Worm (Caenorhabditis elegans): Measurements from ENCODE around the gene ttbk-4.

Gene ttbk-4

ce11 chrIV:10053550-10053949 lies 21.4 kb downstream of the ttbk-4 start, which contains the start of gene srv-12:
Gene srv-12 (minus strand): TSS chrIV:10053650.
- TF ChIP-seq C08G9.2 (tag; optimal IDR thresholded peaks at IDR 0.05) (no peak), ceh-34 (tag; optimal IDR thresholded peaks at IDR 0.05) (no peak), npax-4 (tag; optimal IDR thresholded peaks at IDR 0.05) (no peak), elt-4 (tag; optimal IDR thresholded peaks at IDR 0.05) (no peak), ceh-6 (GFP tag; optimal IDR thresholded peaks at IDR 0.05) (no peak), ceh-22 (tag; optimal IDR thresholded peaks at IDR 0.05) (no peak), hlh-13 (GFP tag; optimal IDR thresholded peaks at IDR 0.05) (no peak)

ce11 chrIV:10051088-10051487 lies 23.8 kb downstream of the ttbk-4 start, which contains the start of gene T04B2.8:
Gene T04B2.8 (minus strand): TSS chrIV:10051188.
- TF ChIP-seq pros-1 (tag; optimal IDR thresholded peaks at IDR 0.05) (no peak), syd-9 (tag; optimal IDR thresholded peaks at IDR 0.05) (no peak), pha-4 (tag; optimal IDR thresholded peaks at IDR 0.05) (no peak), eyg-1 (tag; optimal IDR thresholded peaks at IDR 0.05) (no peak), odd-2 (tag; optimal IDR thresholded peaks at IDR 0.05) (no peak), ceh-22 (tag; optimal IDR thresholded peaks at IDR 0.05) (no peak), fax-1 (tag; optimal IDR thresholded peaks at IDR 0.05) (no peak), hlh-15 (tag; optimal IDR thresholded peaks at IDR 0.05) (no peak), lin-11 (tag; optimal IDR thresholded peaks at IDR 0.05) (no peak), C08G9.2 (tag; optimal IDR thresholded peaks at IDR 0.05) (no peak), ttx-3 (tag; optimal IDR thresholded peaks at IDR 0.05) (no peak), npax-4 (tag; optimal IDR thresholded peaks at IDR 0.05) (no peak), unc-86 (tag; optimal IDR thresholded peaks at IDR 0.05) (no peak), elt-4 (tag; optimal IDR thresholded peaks at IDR 0.05) (no peak)

DNA sequence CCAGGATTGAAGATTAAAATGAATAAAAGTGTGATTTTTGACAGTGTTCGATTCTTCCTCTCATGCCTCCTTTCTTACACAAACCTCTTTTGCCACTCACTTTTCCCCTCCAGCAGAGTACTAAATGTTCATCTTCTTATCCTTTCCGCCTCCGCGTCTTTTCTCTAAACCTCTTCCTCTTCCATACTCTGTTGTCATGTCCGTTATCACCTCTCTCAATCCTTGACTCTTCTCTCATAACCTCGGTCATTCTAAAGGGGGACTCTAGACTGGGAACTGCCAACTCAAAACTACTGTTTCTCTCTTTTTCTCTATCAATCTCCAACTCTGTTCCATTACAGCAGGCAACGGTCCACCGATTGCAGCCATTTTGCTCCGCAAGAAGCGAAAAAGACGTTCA lies 26.7 kb downstream of the ttbk-4 start:
- TF ChIP-seq ceh-19 (GFP tag; optimal IDR thresholded peaks at IDR 0.05) (no peak), fkh-10 (GFP tag; optimal IDR thresholded peaks at IDR 0.05) (no peak), hlh-13 (GFP tag; optimal IDR thresholded peaks at IDR 0.05) (no peak), K02D7.2 (tag; optimal IDR thresholded peaks at IDR 0.05) (no peak)

DNA sequence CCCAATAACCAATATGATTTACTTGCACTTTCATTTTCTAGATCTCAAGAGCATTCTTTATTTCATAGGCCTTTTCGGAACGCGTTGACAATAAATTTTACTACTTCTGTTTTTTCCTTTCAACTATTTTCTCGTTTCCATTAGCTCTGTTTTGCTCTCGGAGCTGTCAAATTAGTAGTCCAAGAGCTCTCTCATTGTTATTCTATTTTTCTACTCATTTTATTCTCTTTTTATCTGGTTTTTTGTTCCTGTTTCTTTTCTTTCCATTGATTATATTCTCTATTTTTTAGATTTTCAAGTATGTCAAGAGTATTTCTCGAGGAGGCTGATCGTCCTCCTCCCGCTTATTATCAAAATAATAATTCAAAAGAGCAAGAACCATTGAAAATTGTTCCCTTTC lies 27.8 kb downstream of the ttbk-4 start, which contains the start of gene T04B2.3:
T04B2.3 (plus strand) TSS at position 301 of the 400 bp plus-strand sequence.
- no peak for TF ChIP-seq pat-9 (tag; optimal IDR thresholded peaks at IDR 0.05)
- TF ChIP-seq ceh-48 (tag; optimal IDR thresholded peaks at IDR 0.05): no peak
- TF ChIP-seq F13H6.1 (tag; optimal IDR thresholded peaks at IDR 0.05): no peak
- TF ChIP-seq tbx-2 (tag; optimal IDR thresholded peaks at IDR 0.05): no peak
- no peak for TF ChIP-seq sox-2 (GFP tag; IDR thresholded peaks at IDR 0.05)
- TF ChIP-seq ceh-34 (tag; optimal IDR thresholded peaks at IDR 0.05): no peak
- TF ChIP-seq lin-11 (tag; optimal IDR thresholded peaks at IDR 0.05): no peak
- no peak for TF ChIP-seq hlh-15 (tag; optimal IDR thresholded peaks at IDR 0.05)
- no peak for TF ChIP-seq unc-55 (GFP tag; optimal IDR thresholded peaks at IDR 0.05)
- no peak for TF ChIP-seq dve-1 (tag; optimal IDR thresholded peaks at IDR 0.05)
- TF ChIP-seq hlh-13 (GFP tag; optimal IDR thresholded peaks at IDR 0.05): no peak
- TF ChIP-seq ttx-3 (tag; optimal IDR thresholded peaks at IDR 0.05): no peak
- TF ChIP-seq hlh-8 (tag; optimal IDR thresholded peaks at IDR 0.05): no peak
- TF ChIP-seq unc-42 (tag; optimal IDR thresholded peaks at IDR 0.05): no peak
- TF ChIP-seq ztf-16 (tag; optimal IDR thresholded peaks at IDR 0.05): no peak
- TF ChIP-seq ceh-6 (GFP tag; optimal IDR thresholded peaks at IDR 0.05): no peak
- no peak for TF ChIP-seq ceh-22 (tag; optimal IDR thresholded peaks at IDR 0.05)
- no peak for TF ChIP-seq fkh-10 (GFP tag; optimal IDR thresholded peaks at IDR 0.05)

DNA sequence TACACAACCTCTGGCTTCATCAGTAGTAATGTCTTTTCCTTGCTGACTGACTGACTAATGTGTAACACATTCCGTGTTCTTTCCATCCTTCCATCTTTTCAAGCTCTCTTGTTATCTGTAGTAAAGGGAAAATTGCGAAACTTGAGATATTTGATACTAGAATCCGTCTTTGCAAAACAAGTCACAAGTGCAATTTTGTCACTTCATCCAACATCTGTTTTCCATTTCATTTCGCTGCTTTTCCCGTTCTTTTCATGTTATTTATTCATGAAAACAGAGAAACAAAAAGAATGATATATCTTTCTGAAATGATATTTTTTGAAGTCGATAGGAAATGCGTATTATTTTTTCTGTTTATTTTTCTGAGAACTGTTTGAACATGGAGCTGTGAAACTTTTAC lies 28.9 kb downstream of the ttbk-4 start:
- no peak for TF ChIP-seq gmeb-2 (tag; optimal IDR thresholded peaks at IDR 0.05)
- no peak for TF ChIP-seq fkh-6 (tag; optimal IDR thresholded peaks at IDR 0.05)
- no peak for TF ChIP-seq lim-6 (tag; optimal IDR thresholded peaks at IDR 0.05)
- TF ChIP-seq npax-4 (tag; optimal IDR thresholded peaks at IDR 0.05): no peak
- no peak for TF ChIP-seq hlh-15 (tag; optimal IDR thresholded peaks at IDR 0.05)
- no peak for TF ChIP-seq unc-42 (tag; optimal IDR thresholded peaks at IDR 0.05)
- no peak for TF ChIP-seq Y22D7AL.16 (tag; optimal IDR thresholded peaks at IDR 0.05)
- TF ChIP-seq pha-2 (tag; optimal IDR thresholded peaks at IDR 0.05): no peak
- TF ChIP-seq fax-1 (tag; optimal IDR thresholded peaks at IDR 0.05): no peak
- no peak for TF ChIP-seq ttx-3 (tag; optimal IDR thresholded peaks at IDR 0.05)
- no peak for TF ChIP-seq ets-4 (tag; optimal IDR thresholded peaks at IDR 0.05)
- no peak for TF ChIP-seq ceh-18 (tag; optimal IDR thresholded peaks at IDR 0.05)

Data from whole organism, late embryonic.